Worm (Caenorhabditis elegans): ENCODE measurements around the gene gei-13.
A peak's percentile ranks its signal among the peaks of the same experiment; 100 is the strongest.

The gei-13 gene

DNA sequence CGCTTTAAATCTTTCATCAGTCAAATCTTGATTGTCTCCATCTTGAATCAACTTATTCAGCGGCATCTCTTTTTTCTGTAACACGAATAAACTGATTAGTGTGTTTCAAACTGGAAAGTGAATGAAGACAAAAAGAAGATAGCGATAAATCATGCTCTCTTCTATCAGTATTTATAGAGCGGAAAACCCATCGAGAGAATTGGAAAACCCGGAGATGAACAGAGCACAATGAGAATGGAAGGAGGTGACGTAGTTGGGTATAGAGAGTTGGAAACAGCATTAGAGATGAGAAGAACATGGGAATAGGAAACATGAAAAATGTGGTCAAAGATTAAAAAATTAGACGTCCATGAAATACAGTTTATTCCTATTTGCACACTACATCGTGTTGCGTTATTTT is 44.8 kb downstream of the gei-13 start, which contains the start of gene acox-1.5:
TSS of gene acox-1.5 (minus strand) at position 75 of the 400 bp plus-strand sequence.
- no peak for TF ChIP-seq C16A3.4 (tag; optimal IDR thresholded peaks at IDR 0.05)
- TF ChIP-seq elt-2 (tag; optimal IDR thresholded peaks at IDR 0.05), result peak; percentile 35
- TF ChIP-seq dsc-1 (tag; optimal IDR thresholded peaks at IDR 0.05), result no peak

- TF ChIP-seq swsn-7 (tag; optimal IDR thresholded peaks at IDR 0.05), result no peak
- peak in 1 of 2 experiments; percentile 2 for TF ChIP-seq mdl-1 (tag; optimal IDR thresholded peaks at IDR 0.05)
- no peak for TF ChIP-seq lir-3 (tag; optimal IDR thresholded peaks at IDR 0.05; ENCODE audit: poor library complexity)
- no peak for TF ChIP-seq lin-35 (GFP tag; optimal IDR thresholded peaks at IDR 0.05)
- TF ChIP-seq elt-2 (tag; optimal IDR thresholded peaks at IDR 0.05), result peak; percentile 83
These were observed 46.7 kb downstream of the gei-13 start for ce11 chrIII:9590212-9590611.

- TF ChIP-seq lin-14 (GFP tag; optimal IDR thresholded peaks at IDR 0.05), result peak; percentile 72
- TF ChIP-seq sup-37 (GFP tag; optimal IDR thresholded peaks at IDR 0.05), result no peak
- peak; percentile 94 for TF ChIP-seq ceh-8 (GFP tag; optimal IDR thresholded peaks at IDR 0.05)
- no peak for TF ChIP-seq rnt-1 (tag; optimal IDR thresholded peaks at IDR 0.05)
- TF ChIP-seq zag-1 (tag; optimal IDR thresholded peaks at IDR 0.05), result peak; percentile 6
- peak; percentile 36 for TF ChIP-seq nhr-47 (tag; optimal IDR thresholded peaks at IDR 0.05)
- TF ChIP-seq nhr-71 (tag; optimal IDR thresholded peaks at IDR 0.05), result peak; percentile 52
- TF ChIP-seq fkh-8 (tag; optimal IDR thresholded peaks at IDR 0.05), result peak; percentile 38
- TF ChIP-seq lsy-2 (tag; optimal IDR thresholded peaks at IDR 0.05), result peak; percentile 5 to 29
These were observed 51.6 kb downstream of the gei-13 start for ce11 chrIII:9585314-9585713.

DNA sequence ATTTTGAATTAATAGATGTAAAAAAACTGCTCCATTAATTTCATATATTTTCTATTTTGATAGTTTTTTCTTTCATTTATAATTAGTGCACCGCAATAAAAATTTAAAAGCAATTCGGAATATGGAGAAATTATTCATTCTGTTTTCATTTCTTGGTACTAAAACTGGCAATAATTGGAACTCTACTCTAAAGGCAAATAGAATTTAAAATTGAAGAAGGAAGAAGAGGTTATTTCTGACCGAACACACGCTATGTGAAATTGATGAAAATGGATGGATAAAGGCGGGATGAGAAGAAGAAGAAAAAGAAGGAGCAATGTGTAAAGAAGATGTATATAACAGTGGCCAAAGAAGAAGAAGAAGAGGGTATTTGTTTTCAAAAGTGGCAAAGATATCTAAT is 53.7 kb downstream of the gei-13 start:
- no peak for TF ChIP-seq lin-14 (GFP tag; optimal IDR thresholded peaks at IDR 0.05)
- no peak for TF ChIP-seq nhr-20 (tag; optimal IDR thresholded peaks at IDR 0.05)
- TF ChIP-seq Y116A8C.19 (tag; optimal IDR thresholded peaks at IDR 0.05; ENCODE audit: borderline replicate concordance), result no peak
- no peak for TF ChIP-seq snu-23 (GFP tag; optimal IDR thresholded peaks at IDR 0.05)
- TF ChIP-seq vab-15 (tag; optimal IDR thresholded peaks at IDR 0.05), result no peak
- TF ChIP-seq pag-3 (tag; optimal IDR thresholded peaks at IDR 0.05; ENCODE audit: borderline replicate concordance, insufficient read depth), result no peak
- no peak for TF ChIP-seq pqm-1 (tag; optimal IDR thresholded peaks at IDR 0.05)

DNA sequence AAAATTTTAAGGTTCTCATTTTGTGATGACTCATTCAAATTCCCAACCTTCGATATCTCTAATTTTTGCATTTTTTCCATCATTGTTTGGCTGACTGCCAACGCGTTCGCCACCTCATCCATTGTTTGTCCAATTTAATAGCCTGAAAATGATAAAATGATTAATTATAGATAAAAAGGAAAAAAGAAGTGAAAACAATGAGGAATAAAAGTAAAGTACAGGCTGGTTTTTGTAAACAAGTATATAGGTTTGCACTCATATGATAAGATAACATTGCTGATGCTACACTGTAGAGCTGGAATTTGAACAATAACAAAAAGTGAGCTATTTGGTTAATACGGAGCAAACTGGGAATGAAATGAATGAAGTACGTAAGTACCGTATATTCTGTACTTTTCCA is 54.7 kb downstream of the gei-13 start, which contains the start of gene C48B4.3:
TSS of gene C48B4.3 (minus strand) at position 149 of the 400 bp plus-strand sequence.
- TF ChIP-seq nhr-28 (tag; optimal IDR thresholded peaks at IDR 0.05) (no peak), elt-2 (tag; optimal IDR thresholded peaks at IDR 0.05) (peak; percentile 6), lin-39 (tag; optimal IDR thresholded peaks at IDR 0.05) (no peak)
